Worm (Caenorhabditis elegans) whole organism, early embryonic: ENCODE results near the gene mog-5.

Experiments
- F13C5.2 ChIP-seq: sonication (generic microtip); optimal IDR thresholded peaks from 2 replicates; lab custom pipeline; 2017; ENCODE audit warnings: mild to moderate bottlenecking, missing genetic modification characterization, inconsistent platforms, missing compliant biosample characterization
- ama-1 ChIP-seq: fragments of 150-350 bp; optimal IDR thresholded peaks from 2 replicates; lab custom pipeline; 2014
- ceh-36 ChIP-seq: sonication (generic microtip); optimal IDR thresholded peaks from 2 replicates; lab custom pipeline; 2016; ENCODE audit warnings: missing genetic modification characterization, inconsistent platforms, missing compliant biosample characterization
- ets-7 ChIP-seq: sonication (generic microtip); optimal IDR thresholded peaks from 2 replicates; lab custom pipeline; 2016; ENCODE audit warnings: missing genotype, missing genetic modification characterization, missing compliant biosample characterization
- flt-1 ChIP-seq: fragments of 200-800 bp; sonication (Bioruptor generic); IDR thresholded peaks from 2 replicates; pipeline ENCODE4 v1.3.6; 2022; ENCODE audit warnings: missing genetic modification characterization, missing compliant biosample characterization
- hmbx-1 ChIP-seq: sonication (generic microtip); optimal IDR thresholded peaks from 2 replicates; lab custom pipeline; 2016; ENCODE audit warnings: mild to moderate bottlenecking, missing genetic modification characterization, missing compliant biosample characterization
- pes-1 ChIP-seq: fragments of 200-800 bp; sonication (Bioruptor generic); IDR thresholded peaks from 2 replicates; pipeline ENCODE4 v1.3.6; 2022; ENCODE audit warnings: missing genetic modification reagents, missing genetic modification characterization, missing compliant biosample characterization
- sea-1 ChIP-seq: fragments of 200-800 bp; sonication (Bioruptor generic); conservative IDR thresholded peaks from 2 replicates; pipeline ENCODE4 v1.3.6; 2022; ENCODE audit warnings: missing genetic modification characterization, missing compliant biosample characterization
- tbx-11 ChIP-seq: fragments of 200-800 bp; sonication (Bioruptor generic); IDR thresholded peaks from 2 replicates; pipeline ENCODE4 v1.3.6; 2022; ENCODE audit warnings: missing genetic modification characterization, missing compliant biosample characterization
- tbx-37 ChIP-seq: fragments of 200-800 bp; sonication (Bioruptor generic); conservative IDR thresholded peaks from 2 replicates; pipeline ENCODE4 v1.3.6; 2022; ENCODE audit warnings: missing genetic modification reagents, missing genetic modification characterization, missing compliant biosample characterization
- tra-4 ChIP-seq: sonication (generic microtip); optimal IDR thresholded peaks from 2 replicates; lab custom pipeline; 2017; ENCODE audit warnings: missing genetic modification characterization, missing compliant biosample characterization

DNA sequence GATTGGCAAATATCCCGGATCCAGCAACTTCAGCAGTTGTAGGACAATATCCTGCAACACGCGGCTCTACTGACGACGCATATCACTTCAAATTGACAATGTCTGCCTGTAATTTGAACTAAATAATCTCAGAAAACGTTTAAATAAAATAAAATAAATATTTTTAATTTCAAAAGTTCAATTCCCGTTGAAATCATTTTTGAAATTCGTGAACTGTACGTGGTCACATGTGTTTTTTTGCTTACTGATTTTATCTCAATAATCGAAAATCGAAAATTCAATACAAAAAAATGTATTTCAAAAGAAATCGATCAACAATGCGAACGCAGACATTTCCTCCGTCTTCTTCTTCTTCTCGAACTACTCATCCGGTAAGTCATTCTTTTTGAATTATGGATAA, 38.2 kb downstream of the mog-5 start, which contains the start of gene F07F6.1:
- TF ChIP-seq tra-4 (tag; lab: Kevin White, UChicago) (no peak), ama-1 (lab: Kevin White, UChicago) (no peak), ceh-36 (tag; lab: Kevin White, UChicago) (no peak), ets-7 (tag; lab: Kevin White, UChicago) (no peak), tbx-37 (GFP tag; lab: Robert Waterston, UW) (no peak), pes-1 (GFP tag; lab: Robert Waterston, UW) (no peak), tbx-11 (GFP tag; lab: Robert Waterston, UW) (no peak), flt-1 (GFP tag; lab: Robert Waterston, UW) (no peak), hmbx-1 (no peak), F13C5.2 (no peak), sea-1 (GFP tag; lab: Robert Waterston, UW) (no peak)
